Worm (Caenorhabditis elegans) whole organism, L3 larva: ENCODE measurements around the gene dpm-1.

Experiments
- R02D3.7 ChIP-seq: fragments of 150-350 bp; optimal IDR thresholded peaks from 2 replicates; lab custom pipeline; 2014; ENCODE audit warnings: missing biosample characterization, missing genetic modification characterization
- ZK546.5 ChIP-seq: sonication (generic microtip); optimal IDR thresholded peaks from 2 replicates; lab custom pipeline; 2017; ENCODE audit warnings: missing biosample characterization, missing genetic modification characterization
- aly-2 ChIP-seq: fragments of 150-350 bp; optimal IDR thresholded peaks from 2 replicates; lab custom pipeline; 2014; ENCODE audit warnings: missing biosample characterization, missing genetic modification characterization
- ama-1 ChIP-seq: fragments of 150-350 bp; optimal IDR thresholded peaks from 2 replicates; lab custom pipeline; 2018
- ceh-28 ChIP-seq: fragments of 150-350 bp; optimal IDR thresholded peaks from 2 replicates; lab custom pipeline; 2014; ENCODE audit warnings: missing biosample characterization, missing genetic modification reagents, missing genetic modification characterization
- daf-12 ChIP-seq: fragments of 150-350 bp; optimal IDR thresholded peaks from 2 replicates; lab custom pipeline; 2014; ENCODE audit warnings: missing biosample characterization, missing genetic modification reagents, missing genetic modification characterization
- egl-27 ChIP-seq: sonication (generic microtip); optimal IDR thresholded peaks from 4 replicates; lab custom pipeline; 2017; ENCODE audit warnings: missing biosample characterization, missing genetic modification reagents, missing genetic modification characterization
- egl-5 ChIP-seq: fragments of 150-350 bp; optimal IDR thresholded peaks from 2 replicates; lab custom pipeline; 2017; ENCODE audit warnings: missing biosample characterization, missing genetic modification reagents, missing genetic modification characterization, inconsistent platforms
- elt-2 ChIP-seq: sonication (generic microtip); optimal IDR thresholded peaks from 2 replicates; lab custom pipeline; 2016; ENCODE audit warnings: missing genetic modification reagents, mild to moderate bottlenecking, missing genetic modification characterization, missing compliant biosample characterization
- elt-3 ChIP-seq, 3 experiments: fragments of 150-350 bp in 1 of 3; sonication (generic microtip) in 2 of 3; optimal IDR thresholded peaks; 2 replicates in 2 of 3; 4 replicates in 1 of 3; lab custom pipeline; 2014 to 2017; ENCODE audit warnings: missing biosample characterization in 3 of 3, missing genetic modification characterization in 3 of 3
- eor-1 ChIP-seq, 2 experiments: fragments of 150-350 bp; optimal IDR thresholded peaks; 2 replicates each; lab custom pipeline; 2014 to 2018; ENCODE audit warnings: missing biosample characterization in 2 of 2, missing genetic modification characterization in 2 of 2
- fkh-2 ChIP-seq: fragments of 150-350 bp; optimal IDR thresholded peaks from 2 replicates; lab custom pipeline; 2014; ENCODE audit warnings: missing biosample characterization, missing genetic modification reagents, missing genetic modification characterization
- fos-1 ChIP-seq: fragments of 150-350 bp; optimal IDR thresholded peaks from 2 replicates; lab custom pipeline; 2014; ENCODE audit warnings: missing biosample characterization, missing genetic modification characterization
- hmg-11 ChIP-seq: sonication (generic microtip); optimal IDR thresholded peaks from 2 replicates; lab custom pipeline; 2016; ENCODE audit warnings: missing genetic modification characterization, missing compliant biosample characterization
- jun-1 ChIP-seq: fragments of 150-350 bp; optimal IDR thresholded peaks from 2 replicates; lab custom pipeline; 2014; ENCODE audit warnings: missing biosample characterization, missing genetic modification reagents, missing genetic modification characterization
- lin-15B ChIP-seq: fragments of 150-350 bp; optimal IDR thresholded peaks from 2 replicates; lab custom pipeline; 2014; ENCODE audit warnings: missing biosample characterization, missing genetic modification characterization
- lin-39 ChIP-seq: fragments of 150-350 bp; optimal IDR thresholded peaks from 2 replicates; lab custom pipeline; 2018; ENCODE audit warnings: missing biosample characterization, missing genetic modification reagents, missing genetic modification characterization
- mdl-1 ChIP-seq: fragments of 150-350 bp; optimal IDR thresholded peaks from 2 replicates; lab custom pipeline; 2014; ENCODE audit warnings: missing biosample characterization, missing genetic modification characterization
- mml-1 ChIP-seq: fragments of 150-350 bp; sonication (generic microtip); optimal IDR thresholded peaks from 3 replicates; lab custom pipeline; 2014; ENCODE audit warnings: missing biosample characterization, missing genetic modification characterization
- nfya-1 ChIP-seq: sonication (generic microtip); optimal IDR thresholded peaks from 2 replicates; lab custom pipeline; 2017; ENCODE audit warnings: missing genetic modification characterization, mild to moderate bottlenecking, missing compliant biosample characterization, antibody characterized with exemption, moderate library complexity; ENCODE audit not compliant: insufficient read depth
- nhr-11 ChIP-seq: fragments of 150-350 bp; optimal IDR thresholded peaks from 2 replicates; lab custom pipeline; 2014; ENCODE audit warnings: missing biosample characterization, missing genetic modification characterization
- nhr-12 ChIP-seq: fragments of 150-350 bp; optimal IDR thresholded peaks from 2 replicates; lab custom pipeline; 2014; ENCODE audit warnings: missing biosample characterization, missing genetic modification characterization
- nhr-23 ChIP-seq: fragments of 150-350 bp; optimal IDR thresholded peaks from 2 replicates; lab custom pipeline; 2014; ENCODE audit warnings: missing biosample characterization, missing genetic modification reagents, missing genetic modification characterization
- nhr-237 ChIP-seq: fragments of 150-350 bp; optimal IDR thresholded peaks from 2 replicates; lab custom pipeline; 2014; ENCODE audit warnings: missing biosample characterization, missing genetic modification characterization
- nhr-43 ChIP-seq: sonication (generic microtip); optimal IDR thresholded peaks from 2 replicates; lab custom pipeline; 2016; ENCODE audit warnings: mild to moderate bottlenecking, missing genetic modification characterization, missing compliant biosample characterization; ENCODE audit not compliant: poor library complexity, severe bottlenecking
- nhr-76 ChIP-seq: fragments of 150-350 bp; sonication (generic microtip); optimal IDR thresholded peaks from 5 replicates; lab custom pipeline; 2014; ENCODE audit warnings: missing biosample characterization, missing genetic modification characterization
- nhr-77 ChIP-seq: fragments of 150-350 bp; optimal IDR thresholded peaks from 2 replicates; lab custom pipeline; 2014; ENCODE audit warnings: missing biosample characterization, missing genetic modification characterization
- pha-4 ChIP-seq: fragments of 150-350 bp; optimal IDR thresholded peaks from 2 replicates; lab custom pipeline; 2014; ENCODE audit warnings: missing biosample characterization, missing genetic modification reagents, missing genetic modification characterization
- pqm-1 ChIP-seq: fragments of 150-350 bp; optimal IDR thresholded peaks from 2 replicates; lab custom pipeline; 2017; ENCODE audit warnings: missing biosample characterization, missing genetic modification characterization, inconsistent platforms
- sea-2 ChIP-seq: fragments of 150-350 bp; sonication (generic microtip); optimal IDR thresholded peaks from 4 replicates; lab custom pipeline; 2014; ENCODE audit warnings: missing biosample characterization, missing genetic modification reagents, missing genetic modification characterization
- snpc-4 ChIP-seq: fragments of 150-350 bp; optimal IDR thresholded peaks from 2 replicates; lab custom pipeline; 2014; ENCODE audit warnings: missing biosample characterization, missing genetic modification characterization
- tbx-2 ChIP-seq: sonication (generic microtip); optimal IDR thresholded peaks from 2 replicates; lab custom pipeline; 2016; ENCODE audit warnings: mild to moderate bottlenecking, missing genetic modification characterization, missing compliant biosample characterization

dpm-1 gene

ce11 chrIV:425546-425945, 19.9 kb upstream of the dpm-1 start (continued):
- TF ChIP-seq egl-5 = no peak
- no peak for TF ChIP-seq nhr-76
- no peak for TF ChIP-seq fos-1
- TF ChIP-seq elt-3 (tag; optimal IDR thresholded peaks at IDR 0.05; lab: Kevin White, UChicago) = no peak
- TF ChIP-seq snpc-4 (tag; lab: Kevin White, UChicago) = no peak

- TF ChIP-seq aly-2 (tag; lab: Kevin White, UChicago) = no peak
- no peak for TF ChIP-seq mml-1 (tag; lab: Kevin White, UChicago)
- TF ChIP-seq nhr-77 (tag; lab: Kevin White, UChicago) = no peak
- no peak for TF ChIP-seq elt-2 (tag; lab: Kevin White, UChicago)
- TF ChIP-seq pha-4 (tag; lab: Kevin White, UChicago) = no peak
- no peak for TF ChIP-seq nhr-12 (tag; lab: Kevin White, UChicago)
- no peak for TF ChIP-seq nhr-237
- no peak for TF ChIP-seq hmg-11
- TF ChIP-seq egl-27 (tag; lab: Kevin White, UChicago) = no peak
- no peak for TF ChIP-seq nhr-11 (tag; lab: Kevin White, UChicago)
- no peak for TF ChIP-seq ama-1 (lab: Kevin White, UChicago)
- no peak for TF ChIP-seq fkh-2 (tag; lab: Kevin White, UChicago)
- no peak for TF ChIP-seq jun-1 (tag; lab: Kevin White, UChicago)
- TF ChIP-seq daf-12 (tag; lab: Kevin White, UChicago) = no peak
- no peak for TF ChIP-seq nhr-76
- no peak for TF ChIP-seq lin-39 (tag; lab: Kevin White, UChicago)
Measured at ce11 chrIV:425995-426394, 19.5 kb upstream of the dpm-1 start, which contains the start of gene garr-1. garr-1 (plus strand) TSS chrIV:426168.

ce11 chrIV:426597-426996, 18.9 kb upstream of the dpm-1 start:
- no peak for TF ChIP-seq ama-1 (lab: Kevin White, UChicago)
- no peak for TF ChIP-seq ZK546.5 (tag; lab: Kevin White, UChicago)
- TF ChIP-seq pqm-1 (tag; lab: Kevin White, UChicago) = no peak
- no peak for TF ChIP-seq elt-2 (tag; lab: Kevin White, UChicago)
- TF ChIP-seq egl-27 (tag; lab: Kevin White, UChicago) = no peak
- TF ChIP-seq nhr-23 (tag; lab: Kevin White, UChicago) = no peak
- TF ChIP-seq nhr-43 (tag; lab: Kevin White, UChicago) = no peak
- TF ChIP-seq eor-1 (tag; optimal IDR thresholded peaks at IDR 0.05; lab: Kevin White, UChicago) = no peak
- TF ChIP-seq lin-15B (tag; lab: Kevin White, UChicago) = no peak
- no peak for TF ChIP-seq lin-39 (tag; lab: Kevin White, UChicago)
- TF ChIP-seq ceh-28 = no peak

ce11 chrIV:427100-427908, 18.2 kb upstream of the dpm-1 start:
- no peak for TF ChIP-seq nhr-11 (tag; lab: Kevin White, UChicago)
- TF ChIP-seq nfya-1 (tag; lab: Kevin White, UChicago) = peak; percentile 28
- TF ChIP-seq ZK546.5 (tag; lab: Kevin White, UChicago) = no peak
- no peak for TF ChIP-seq elt-2 (tag; lab: Kevin White, UChicago)
- TF ChIP-seq nhr-23 (tag; lab: Kevin White, UChicago) = no peak
- no peak for TF ChIP-seq tbx-2 (tag; lab: Kevin White, UChicago)

ce11 chrIV:428869-429268, 16.6 kb upstream of the dpm-1 start, which contains the start of gene Y66H1A.5:
Y66H1A.5 (minus strand) TSS chrIV:429133.
- TF ChIP-seq sea-2 = no peak
- peak; percentile 74 for TF ChIP-seq elt-2 (tag; lab: Kevin White, UChicago)
- no peak for TF ChIP-seq mdl-1
- no peak for TF ChIP-seq nhr-12 (tag; lab: Kevin White, UChicago)
- TF ChIP-seq fos-1 = no peak
- TF ChIP-seq pqm-1 (tag; lab: Kevin White, UChicago) = peak; percentile 48
- no peak for TF ChIP-seq egl-27 (tag; lab: Kevin White, UChicago)
- no peak for TF ChIP-seq R02D3.7 (tag; lab: Kevin White, UChicago)
- peak; percentile 26 for TF ChIP-seq pha-4 (tag; lab: Kevin White, UChicago)
